Worm (Caenorhabditis elegans) whole organism, mixed stage, embryonic: ENCODE data around the gene Y73F8A.5.

Experiments used
- lsy-2 ChIP-seq: fragments of 150-350 bp; optimal IDR thresholded peaks from 2 replicates; lab custom pipeline; 2014; ENCODE audit warnings: missing biosample characterization, missing genetic modification characterization
- pha-4 ChIP-seq: fragments of 150-350 bp; optimal IDR thresholded peaks from 2 replicates; lab custom pipeline; 2018; ENCODE audit warnings: missing biosample characterization, missing genetic modification reagents, missing genetic modification characterization
- unc-39 ChIP-seq: fragments of 150-350 bp; optimal IDR thresholded peaks from 2 replicates; lab custom pipeline; 2014; ENCODE audit warnings: missing biosample characterization, missing genetic modification characterization

DNA sequence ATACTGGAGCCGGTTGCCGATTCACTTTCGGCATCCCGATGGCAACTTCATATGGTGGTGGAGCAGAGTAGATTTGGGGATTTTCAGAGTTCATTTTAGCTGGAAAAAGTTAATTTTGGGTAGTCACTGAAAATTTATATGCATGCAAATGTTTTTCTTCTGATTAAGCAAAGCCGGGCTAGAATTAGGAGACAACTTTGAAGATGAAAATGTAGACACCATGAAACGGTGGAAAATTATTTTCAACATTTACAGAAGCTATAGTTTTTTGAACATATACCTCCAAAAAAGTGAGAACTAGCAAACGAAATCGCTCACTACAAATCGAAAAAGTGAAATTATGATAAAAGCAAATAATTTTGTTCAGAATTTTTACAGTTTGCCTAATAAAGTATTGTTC lies 39.4 kb upstream of the Y73F8A.5 start, which contains the start of gene Y40H7A.11:
- no peak for TF ChIP-seq pha-4 (tag; lab: Kevin White, UChicago)
- TF ChIP-seq lsy-2 = no peak
- TF ChIP-seq unc-39 (tag; lab: Kevin White, UChicago) = no peak
